Worm (Caenorhabditis elegans): ENCODE results near the gene C39E9.7.

C39E9.7 gene

DNA sequence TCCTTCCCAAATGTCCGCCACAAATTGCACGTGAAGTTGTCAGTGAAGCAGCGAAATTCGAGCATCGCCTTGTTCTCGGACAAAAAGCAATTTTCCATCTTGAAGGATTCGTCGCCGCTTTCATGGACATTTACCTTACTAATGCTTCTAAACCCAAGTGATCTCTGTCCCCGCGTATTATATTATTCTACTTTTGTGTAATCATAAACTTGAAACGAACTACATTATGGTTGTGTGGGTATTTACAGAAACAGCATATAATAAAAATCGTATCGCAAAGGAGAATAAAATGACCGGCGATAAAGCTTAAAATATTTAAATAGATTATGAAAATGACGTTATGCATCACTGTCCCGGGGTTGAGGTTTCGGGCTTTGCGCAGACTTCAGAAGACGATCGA is 20.3 kb upstream of the C39E9.7 start:
- TF ChIP-seq aly-2 (tag; optimal IDR thresholded peaks at IDR 0.05) (no peak), unc-130 (GFP tag; optimal IDR thresholded peaks at IDR 0.05) (peak; percentile 26), mep-1 (tag; optimal IDR thresholded peaks at IDR 0.05) (no peak), hlh-30 (tag; optimal IDR thresholded peaks at IDR 0.05; ENCODE audit: insufficient read depth) (no peak), D1046.2 (GFP tag; IDR thresholded peaks at IDR 0.05) (no peak), daf-16 (GFP tag; optimal IDR thresholded peaks at IDR 0.05) (no peak), daf-16 (tag; optimal IDR thresholded peaks at IDR 0.05) (peak; percentile 37), Y105C5A.15 (GFP tag; IDR thresholded peaks at IDR 0.05) (no peak), lin-39 (tag; optimal IDR thresholded peaks at IDR 0.05) (no peak), attf-4 (tag; optimal IDR thresholded peaks at IDR 0.05) (no peak), F44E2.7 (GFP tag; IDR thresholded peaks at IDR 0.05) (no peak), F49E8.2 (tag; optimal IDR thresholded peaks at IDR 0.05; ENCODE audit: borderline replicate concordance) (peak; percentile 44), lin-38 (GFP tag; IDR thresholded peaks at IDR 0.05) (peak; percentile 62), pqm-1 (tag; optimal IDR thresholded peaks at IDR 0.05) (no peak), fkh-10 (GFP tag; optimal IDR thresholded peaks at IDR 0.05) (no peak), lin-1 (GFP tag; IDR thresholded peaks at IDR 0.05) (no peak), php-3 (GFP tag; IDR thresholded peaks at IDR 0.05) (no peak), snpc-1.2 (GFP tag; IDR thresholded peaks at IDR 0.05) (no peak), vab-7 (GFP tag; IDR thresholded peaks at IDR 0.05) (no peak), zag-1 (tag; optimal IDR thresholded peaks at IDR 0.05) (no peak), nhr-42 (GFP tag; IDR thresholded peaks at IDR 0.05) (no peak), nhr-41 (GFP tag; IDR thresholded peaks at IDR 0.05) (no peak)

DNA sequence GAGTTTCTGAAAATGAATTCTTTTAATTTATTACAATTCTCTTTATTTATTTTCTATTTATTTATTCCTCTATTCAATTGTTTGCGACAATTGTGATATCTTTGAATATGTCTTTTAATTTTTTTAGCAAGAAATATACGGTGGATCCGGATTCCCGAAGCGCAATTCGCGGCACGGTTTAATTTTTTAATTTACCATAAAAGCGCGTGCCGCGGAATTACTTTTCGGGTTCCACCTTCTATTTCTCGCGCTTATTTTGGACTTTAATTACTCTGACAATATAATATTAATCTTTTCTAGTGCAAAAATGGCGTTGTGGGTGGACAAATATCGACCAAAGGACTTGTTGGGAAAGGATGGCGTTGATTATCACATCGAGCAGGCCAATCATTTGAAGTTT is 18.9 kb upstream of the C39E9.7 start, which contains the start of gene rfc-3:
Gene rfc-3 (plus strand): TSS at position 301 of the 400 bp plus-strand sequence.
- no peak for TF ChIP-seq tra-1 (GFP tag; IDR thresholded peaks at IDR 0.05)
- TF ChIP-seq nhr-41 (GFP tag; IDR thresholded peaks at IDR 0.05): no peak
- 0 out of 2 replicates have a peak, but pooled peaks have one; percentile 15 for TF ChIP-seq lin-38 (GFP tag; IDR thresholded peaks at IDR 0.05)

DNA sequence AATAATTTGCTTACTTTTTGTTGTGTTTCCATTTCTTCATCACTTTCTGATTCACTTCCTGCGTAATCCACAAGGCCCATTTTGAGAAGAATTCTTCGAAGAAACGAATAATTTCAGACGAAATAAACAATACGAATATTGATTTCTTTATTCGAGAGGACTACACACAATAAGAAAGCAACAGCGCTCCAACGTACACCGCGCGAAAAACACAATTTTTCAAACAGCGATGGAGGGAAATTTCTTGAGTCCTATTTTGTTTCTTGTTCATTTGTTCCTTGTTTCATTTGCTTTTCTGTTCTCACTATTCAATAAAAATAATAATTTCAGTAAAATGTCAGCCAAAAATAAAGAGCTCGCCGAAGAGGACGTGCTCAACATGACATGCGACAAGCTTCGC is 17.2 kb upstream of the C39E9.7 start, which contains the start of the genes prcc-1 and C39E9.12:
Gene prcc-1 (minus strand): TSS at position 119 of the 400 bp plus-strand sequence.
Gene C39E9.12 (plus strand): TSS at position 331 of the 400 bp plus-strand sequence.
- TF ChIP-seq ama-1 (optimal IDR thresholded peaks at IDR 0.05) (peak; percentile 4), lsy-2 (tag; optimal IDR thresholded peaks at IDR 0.05) (peak in 1 of 2 experiments; percentile 88), nhr-28 (tag; optimal IDR thresholded peaks at IDR 0.05) (peak; percentile 60), nhr-6 (tag; optimal IDR thresholded peaks at IDR 0.05) (peak; percentile 76), zip-2 (tag; optimal IDR thresholded peaks at IDR 0.05) (no peak), duxl-1 (tag; optimal IDR thresholded peaks at IDR 0.05; ENCODE audit: poor library complexity) (no peak), ces-1 (GFP tag; optimal IDR thresholded peaks at IDR 0.05) (no peak), hlh-30 (tag; optimal IDR thresholded peaks at IDR 0.05; ENCODE audit: insufficient read depth) (peak; percentile 53), daf-8 (GFP tag; IDR thresholded peaks at IDR 0.05) (no peak), daf-16 (GFP tag; optimal IDR thresholded peaks at IDR 0.05) (no peak), daf-16 (tag; optimal IDR thresholded peaks at IDR 0.05) (peak; percentile 70), dpl-1 (GFP tag; optimal IDR thresholded peaks at IDR 0.05) (peak; percentile 90), nhr-11 (tag; optimal IDR thresholded peaks at IDR 0.05) (peak; percentile 68), ceh-20 (GFP tag; IDR thresholded peaks at IDR 0.05) (no peak), nhr-77 (tag; optimal IDR thresholded peaks at IDR 0.05) (peak; percentile 19), lin-39 (tag; optimal IDR thresholded peaks at IDR 0.05) (no peak), dmd-8 (GFP tag; IDR thresholded peaks at IDR 0.05) (no peak), sdz-12 (GFP tag; optimal IDR thresholded peaks at IDR 0.05) (no peak), ceh-62 (tag; optimal IDR thresholded peaks at IDR 0.05) (no peak), pqm-1 (tag; optimal IDR thresholded peaks at IDR 0.05) (no peak), rbr-2 (tag; optimal IDR thresholded peaks at IDR 0.05) (peak; percentile 10), unc-130 (GFP tag; optimal IDR thresholded peaks at IDR 0.05) (peak; percentile 80), mes-2 (tag; optimal IDR thresholded peaks at IDR 0.05; ENCODE audit: poor library complexity, severe bottlenecking) (peak; percentile 82), nhr-76 (tag; optimal IDR thresholded peaks at IDR 0.05) (no peak), pha-4 (GFP tag; IDR thresholded peaks at IDR 0.05) (no peak), pha-4 (tag; optimal IDR thresholded peaks at IDR 0.05) (peak; percentile 25), dve-1 (tag; optimal IDR thresholded peaks at IDR 0.05; ENCODE audit: insufficient read depth) (peak; percentile 53), lin-38 (GFP tag; IDR thresholded peaks at IDR 0.05) (peak; percentile 94)

Data from whole organism, L4 larva.